Worm (Caenorhabditis elegans): ENCODE results near the gene Y64G10A.10.

- TF ChIP-seq nfya-1 (tag; optimal IDR thresholded peaks at IDR 0.05) (no peak), tbx-7 (tag; optimal IDR thresholded peaks at IDR 0.05) (no peak), dve-1 (tag; optimal IDR thresholded peaks at IDR 0.05) (no peak)
Observed at ce11 chrIV:14230799-14231198, 10.4 kb downstream of the Y64G10A.10 start, which contains the start of gene F02H6.6.

Data from whole organism, late embryonic.